Worm (Caenorhabditis elegans) whole organism, L4 larva: ENCODE data around the gene Y82E9BR.22.

Source experiments
- D1046.2 ChIP-seq: fragments of 200-800 bp; sonication (Bioruptor generic); IDR thresholded peaks from 2 replicates; pipeline ENCODE4 v1.3.6; 2022; ENCODE audit warnings: missing genetic modification characterization, missing compliant biosample characterization
- ceh-28 ChIP-seq: fragments of 150-350 bp; optimal IDR thresholded peaks from 2 replicates; lab custom pipeline; 2014; ENCODE audit warnings: missing biosample characterization, missing genetic modification reagents, missing genetic modification characterization
- daf-12 ChIP-seq: fragments of 150-350 bp; optimal IDR thresholded peaks from 2 replicates; lab custom pipeline; 2014; ENCODE audit warnings: missing biosample characterization, missing genetic modification reagents, missing genetic modification characterization
- gei-8 ChIP-seq: fragments of 200-800 bp; sonication (Bioruptor generic); optimal IDR thresholded peaks from 2 replicates; lab custom pipeline; 2018; ENCODE audit warnings: mild to moderate bottlenecking, missing genetic modification characterization, missing compliant biosample characterization
- jun-1 ChIP-seq: fragments of 150-350 bp; optimal IDR thresholded peaks from 2 replicates; lab custom pipeline; 2014; ENCODE audit warnings: missing biosample characterization, missing genetic modification reagents, missing genetic modification characterization
- lin-13 ChIP-seq: fragments of 150-350 bp; optimal IDR thresholded peaks from 2 replicates; lab custom pipeline; 2014; ENCODE audit warnings: missing biosample characterization, missing genetic modification reagents, missing genetic modification characterization
- lin-39 ChIP-seq: fragments of 150-350 bp; optimal IDR thresholded peaks from 2 replicates; lab custom pipeline; 2014; ENCODE audit warnings: missing biosample characterization, missing genetic modification reagents, missing genetic modification characterization
- madf-9 ChIP-seq: fragments of 200-800 bp; sonication (Bioruptor generic); conservative IDR thresholded peaks from 2 replicates; pipeline ENCODE4 v1.3.6; 2022; ENCODE audit warnings: missing genetic modification reagents, missing genetic modification characterization, missing compliant biosample characterization
- nhr-237 ChIP-seq: sonication (generic microtip); optimal IDR thresholded peaks from 2 replicates; lab custom pipeline; 2017; ENCODE audit warnings: missing biosample characterization, missing genetic modification characterization
- nhr-42 ChIP-seq: fragments of 200-800 bp; sonication (Bioruptor generic); IDR thresholded peaks from 2 replicates; pipeline ENCODE4 v1.3.6; 2022; ENCODE audit warnings: missing genetic modification characterization, missing compliant biosample characterization
- pqm-1 ChIP-seq: sonication (generic microtip); optimal IDR thresholded peaks from 2 replicates; lab custom pipeline; 2017; ENCODE audit warnings: missing biosample characterization, missing genetic modification characterization
- sdz-12 ChIP-seq: fragments of 200-800 bp; sonication (Bioruptor generic); optimal IDR thresholded peaks from 2 replicates; lab custom pipeline; 2018; ENCODE audit warnings: mild to moderate bottlenecking, missing genetic modification characterization, missing compliant biosample characterization
- snpc-4 ChIP-seq: fragments of 150-350 bp; optimal IDR thresholded peaks from 2 replicates; lab custom pipeline; 2014; ENCODE audit warnings: missing biosample characterization, missing genetic modification characterization
- tag-97 ChIP-seq: fragments of 200-800 bp; sonication (Bioruptor generic); IDR thresholded peaks from 2 replicates; pipeline ENCODE4 v1.3.6; 2022; ENCODE audit warnings: missing genetic modification characterization, missing compliant biosample characterization

ce11 chrIII:1409139-1409538, at the start of gene Y82E9BR.22:
- no peak for TF ChIP-seq ceh-28 (tag; lab: Kevin White, UChicago)
- TF ChIP-seq madf-9 (GFP tag; lab: Robert Waterston, UW): no peak
- TF ChIP-seq nhr-237 (tag; lab: Kevin White, UChicago): no peak
- no peak for TF ChIP-seq D1046.2
- no peak for TF ChIP-seq snpc-4 (tag; lab: Kevin White, UChicago)
- TF ChIP-seq lin-13: no peak
- no peak for TF ChIP-seq sdz-12 (GFP tag; lab: Kevin White, UChicago)
- no peak for TF ChIP-seq daf-12 (tag; lab: Kevin White, UChicago)
- no peak for TF ChIP-seq lin-39 (tag; lab: Kevin White, UChicago)
- TF ChIP-seq nhr-42 (GFP tag; lab: Robert Waterston, UW): no peak
- TF ChIP-seq tag-97 (GFP tag; lab: Robert Waterston, UW): no peak
- TF ChIP-seq pqm-1 (tag; lab: Kevin White, UChicago): no peak
- TF ChIP-seq jun-1 (tag; lab: Kevin White, UChicago): no peak
- no peak for TF ChIP-seq gei-8 (GFP tag; lab: Kevin White, UChicago)
